Worm (Caenorhabditis elegans): ENCODE data around the gene F54C4.4.

F54C4.4 gene

DNA sequence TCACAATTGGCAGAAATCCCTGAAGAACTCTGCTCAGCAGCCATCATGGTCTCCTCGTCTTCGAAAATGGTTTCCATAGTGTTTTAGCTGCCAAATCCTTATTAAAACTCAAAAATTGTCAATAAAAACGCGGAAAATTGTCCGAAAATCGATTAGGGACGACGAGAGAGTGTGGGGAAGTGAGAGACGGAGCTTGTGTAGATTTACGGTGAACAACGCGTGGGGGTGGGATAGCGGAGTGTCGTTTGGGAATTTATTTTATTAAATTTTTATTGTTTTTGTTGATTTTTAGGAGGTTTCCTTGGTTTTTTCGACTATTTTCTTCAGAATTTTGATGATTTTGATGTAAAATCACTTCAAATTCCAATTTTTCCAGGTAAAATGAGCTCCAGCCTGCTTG, at the start of gene F54C4.4, which contains the start of gene mrpl-40 (continued):
- TF ChIP-seq lir-3 (tag; optimal IDR thresholded peaks at IDR 0.05; ENCODE audit: poor library complexity) (no peak), nhr-19 (GFP tag; conservative IDR thresholded peaks at IDR 0.05) (peak; percentile 58), nhr-11 (tag; optimal IDR thresholded peaks at IDR 0.05) (no peak), zag-1 (tag; optimal IDR thresholded peaks at IDR 0.05) (no peak), skn-1 (tag; optimal IDR thresholded peaks at IDR 0.05) (peak; percentile 29), tbx-2 (tag; optimal IDR thresholded peaks at IDR 0.05) (peak; percentile 69), nhr-76 (tag; optimal IDR thresholded peaks at IDR 0.05) (no peak), aly-2 (tag; optimal IDR thresholded peaks at IDR 0.05) (no peak), mdl-1 (tag; optimal IDR thresholded peaks at IDR 0.05) (peak in 1 of 2 experiments; percentile 34), blmp-1 (tag; optimal IDR thresholded peaks at IDR 0.05) (peak; percentile 14), ces-1 (GFP tag; optimal IDR thresholded peaks at IDR 0.05) (no peak), pag-3 (tag; optimal IDR thresholded peaks at IDR 0.05; ENCODE audit: borderline replicate concordance, insufficient read depth) (no peak), sox-4 (tag; optimal IDR thresholded peaks at IDR 0.05) (no peak), efl-3 (GFP tag; optimal IDR thresholded peaks at IDR 0.05) (no peak), ets-5 (GFP tag; IDR thresholded peaks at IDR 0.05) (no peak), isw-1 (GFP tag; IDR thresholded peaks at IDR 0.05) (peak; percentile 74), mab-9 (GFP tag; IDR thresholded peaks at IDR 0.05) (no peak), sup-37 (GFP tag; optimal IDR thresholded peaks at IDR 0.05) (no peak), ceh-8 (GFP tag; optimal IDR thresholded peaks at IDR 0.05) (no peak), unc-62 (GFP tag; optimal IDR thresholded peaks at IDR 0.05) (no peak), tlp-1 (tag; optimal IDR thresholded peaks at IDR 0.05) (no peak), hlh-4 (tag; optimal IDR thresholded peaks at IDR 0.05) (no peak), snu-23 (GFP tag; optimal IDR thresholded peaks at IDR 0.05) (peak; percentile 86), nhr-84 (tag; optimal IDR thresholded peaks at IDR 0.05) (no peak), F16B12.6 (tag; optimal IDR thresholded peaks at IDR 0.05) (peak; percentile 36), lin-35 (GFP tag; optimal IDR thresholded peaks at IDR 0.05) (peak; percentile 67 to 81), fkh-10 (GFP tag; optimal IDR thresholded peaks at IDR 0.05) (peak; percentile 1), hpl-2 (GFP tag; optimal IDR thresholded peaks at IDR 0.05) (peak; percentile 11), mef-2 (tag; optimal IDR thresholded peaks at IDR 0.05) (no peak), efl-1 (optimal IDR thresholded peaks at IDR 0.05) (peak; percentile 72 to 77), efl-1 (GFP tag; optimal IDR thresholded peaks at IDR 0.05 in 1 of 2) (peak; percentile 63 to 96), irx-1 (tag; optimal IDR thresholded peaks at IDR 0.05) (peak; percentile 57)

DNA sequence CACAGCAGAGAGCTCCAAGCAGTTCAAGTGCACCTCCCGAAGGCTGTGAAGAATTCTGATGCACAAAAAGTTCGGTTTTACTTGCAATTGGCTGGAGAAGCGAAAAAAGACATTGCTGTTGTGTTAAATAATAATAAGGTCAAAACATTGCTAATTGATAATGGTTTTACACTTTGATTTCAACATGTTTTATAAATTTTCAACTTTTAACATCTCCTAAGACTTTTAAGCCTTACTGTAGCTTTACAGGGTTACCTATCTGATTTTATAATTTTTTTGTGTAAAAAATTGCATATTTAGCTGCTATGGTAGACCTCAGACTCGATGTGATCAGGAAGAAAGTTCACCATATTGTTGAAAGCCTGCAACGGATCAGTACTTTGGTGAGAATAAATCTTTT, 47.0 kb upstream of the F54C4.4 start, which contains the start of gene pals-25:
Gene pals-25, plus strand, starts transcription at position 301 of the 400 bp plus-strand sequence.
- TF ChIP-seq hpl-2 (GFP tag; optimal IDR thresholded peaks at IDR 0.05) (no peak), elt-3 (tag; optimal IDR thresholded peaks at IDR 0.05) (no peak), nhr-71 (tag; optimal IDR thresholded peaks at IDR 0.05) (no peak), lin-13 (GFP tag; optimal IDR thresholded peaks at IDR 0.05) (no peak), unc-30 (tag; optimal IDR thresholded peaks at IDR 0.05) (no peak), ets-5 (GFP tag; IDR thresholded peaks at IDR 0.05) (no peak), efl-1 (optimal IDR thresholded peaks at IDR 0.05) (no peak), efl-1 (GFP tag; optimal IDR thresholded peaks at IDR 0.05 in 1 of 2) (no peak), skn-1 (tag; optimal IDR thresholded peaks at IDR 0.05) (no peak), sptf-1 (tag; optimal IDR thresholded peaks at IDR 0.05) (no peak), mep-1 (tag; optimal IDR thresholded peaks at IDR 0.05) (no peak), mef-2 (tag; optimal IDR thresholded peaks at IDR 0.05) (no peak), tlp-1 (tag; optimal IDR thresholded peaks at IDR 0.05) (no peak), aha-1 (tag; optimal IDR thresholded peaks at IDR 0.05) (no peak)

DNA sequence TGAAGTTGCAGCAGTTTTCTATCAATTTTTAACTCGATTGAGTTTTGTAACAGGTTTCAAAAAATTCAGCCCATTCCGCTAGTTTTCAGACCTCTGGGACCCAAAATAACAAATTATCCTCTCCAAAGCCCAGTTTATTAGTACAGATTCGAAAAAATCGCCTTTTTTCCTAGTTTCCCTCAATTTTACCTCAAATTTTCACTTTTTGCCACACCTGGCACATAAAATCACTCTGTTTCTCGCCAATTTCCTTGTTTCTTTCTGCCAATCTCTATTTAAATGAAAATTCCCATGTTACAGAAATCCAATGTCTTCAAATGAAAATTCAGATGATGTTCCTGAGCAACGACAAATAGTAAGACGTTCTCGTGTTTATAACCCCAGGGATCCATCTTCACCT, 44.9 kb upstream of the F54C4.4 start, which contains the start of gene pals-22:
Gene pals-22, plus strand, starts transcription at position 301 of the 400 bp plus-strand sequence.
- TF ChIP-seq ets-5 (GFP tag; IDR thresholded peaks at IDR 0.05) (no peak), tbx-2 (tag; optimal IDR thresholded peaks at IDR 0.05) (no peak), snu-23 (GFP tag; optimal IDR thresholded peaks at IDR 0.05) (no peak), sup-37 (GFP tag; optimal IDR thresholded peaks at IDR 0.05) (no peak), nhr-77 (tag; optimal IDR thresholded peaks at IDR 0.05) (no peak), ceh-88 (GFP tag; IDR thresholded peaks at IDR 0.05) (no peak), ztf-4 (tag; optimal IDR thresholded peaks at IDR 0.05) (no peak), nhr-12 (tag; optimal IDR thresholded peaks at IDR 0.05) (no peak), zag-1 (tag; optimal IDR thresholded peaks at IDR 0.05) (no peak), jun-1 (tag; optimal IDR thresholded peaks at IDR 0.05) (no peak), mep-1 (tag; optimal IDR thresholded peaks at IDR 0.05) (no peak), ceh-8 (GFP tag; optimal IDR thresholded peaks at IDR 0.05) (no peak), mef-2 (tag; optimal IDR thresholded peaks at IDR 0.05) (no peak)
